Fruit fly (Drosophila melanogaster) whole organism, prepupa: ENCODE measurements around the gene CG34268.

Source experiments
- Blimp-1 ChIP-seq: fragments of 200-800 bp; sonication (Bioruptor generic); optimal IDR thresholded peaks from 3 replicates; lab custom pipeline; 2017; ENCODE audit warnings: missing biosample characterization, missing genetic modification characterization, mild to moderate bottlenecking, moderate library complexity, missing genetic modification reagents
- CG11294 ChIP-seq: fragments of 200-800 bp; sonication (Bioruptor generic); IDR thresholded peaks from 2 replicates; pipeline ENCODE4 v1.3.6; 2022; ENCODE audit warnings: missing biosample characterization, missing genetic modification characterization
- CG11902 ChIP-seq: fragments of 200-800 bp; sonication (Bioruptor generic); optimal IDR thresholded peaks from 3 replicates; lab custom pipeline; 2016; ENCODE audit warnings: missing biosample characterization, missing genetic modification characterization
- CG15336 ChIP-seq: fragments of 200-800 bp; sonication (Bioruptor generic); IDR thresholded peaks from 2 replicates; pipeline ENCODE4 v1.3.6; 2022; ENCODE audit warnings: missing biosample characterization, missing genetic modification characterization
- CG1621 ChIP-seq: fragments of 200-800 bp; sonication (Bioruptor generic); optimal IDR thresholded peaks from 3 replicates; lab custom pipeline; 2018; ENCODE audit warnings: missing biosample characterization, mild to moderate bottlenecking, missing genetic modification characterization
- CG16779 ChIP-seq: fragments of 200-800 bp; sonication (Bioruptor generic); optimal IDR thresholded peaks from 3 replicates; lab custom pipeline; 2017; ENCODE audit warnings: missing biosample characterization, mild to moderate bottlenecking, missing genetic modification characterization
- CG3032 ChIP-seq: fragments of 200-800 bp; optimal IDR thresholded peaks from 2 replicates; lab custom pipeline; 2019; ENCODE audit warnings: missing biosample characterization, mild to moderate bottlenecking, missing genetic modification characterization, moderate library complexity
- CG31627 ChIP-seq: fragments of 200-800 bp; sonication (Bioruptor generic); optimal IDR thresholded peaks from 3 replicates; lab custom pipeline; 2016; ENCODE audit warnings: missing biosample characterization, missing genetic modification characterization
- CG34406 ChIP-seq: fragments of 200-800 bp; sonication (Bioruptor generic); optimal IDR thresholded peaks from 3 replicates; lab custom pipeline; 2016; ENCODE audit warnings: missing biosample characterization, missing genetic modification characterization
- CG4318 ChIP-seq: fragments of 200-800 bp; sonication (Bioruptor generic); optimal IDR thresholded peaks from 3 replicates; lab custom pipeline; 2017; ENCODE audit warnings: missing biosample characterization, mild to moderate bottlenecking, missing genetic modification characterization
- CG6163 ChIP-seq: fragments of 200-800 bp; sonication (Bioruptor generic); IDR thresholded peaks from 3 replicates; pipeline ENCODE4 v1.3.6; 2022; ENCODE audit warnings: missing biosample characterization, missing genetic modification characterization
- CG6792 ChIP-seq: fragments of 200-800 bp; sonication (Bioruptor generic); optimal IDR thresholded peaks from 3 replicates; lab custom pipeline; 2016; ENCODE audit warnings: missing biosample characterization, missing genetic modification characterization
- CG6808 ChIP-seq: fragments of 200-800 bp; sonication (Bioruptor generic); optimal IDR thresholded peaks from 3 replicates; lab custom pipeline; 2017; ENCODE audit warnings: missing biosample characterization, missing genetic modification characterization, mild to moderate bottlenecking, moderate library complexity, missing genetic modification reagents
- CG6854 ChIP-seq: fragments of 200-800 bp; sonication (Bioruptor generic); optimal IDR thresholded peaks from 2 replicates; lab custom pipeline; 2017; ENCODE audit warnings: missing biosample characterization, mild to moderate bottlenecking, missing genetic modification characterization
- CG7368 ChIP-seq: fragments of 200-800 bp; sonication (Bioruptor generic); optimal IDR thresholded peaks from 3 replicates; lab custom pipeline; 2016; ENCODE audit warnings: missing biosample characterization, missing genetic modification characterization
- CG8119 ChIP-seq: fragments of 200-800 bp; sonication (Bioruptor generic); IDR thresholded peaks from 3 replicates; pipeline ENCODE4 v1.3.6; 2022; ENCODE audit warnings: missing biosample characterization, missing genetic modification characterization
- CG8319 ChIP-seq: fragments of 200-800 bp; sonication (Bioruptor generic); optimal IDR thresholded peaks from 3 replicates; lab custom pipeline; 2016; ENCODE audit warnings: missing biosample characterization, missing genetic modification characterization
- CG8632 ChIP-seq: fragments of 200-800 bp; sonication (Bioruptor generic); optimal IDR thresholded peaks from 3 replicates; lab custom pipeline; 2016; ENCODE audit warnings: missing biosample characterization, missing genetic modification characterization
- Eip75B ChIP-seq: fragments of 200-800 bp; sonication (Bioruptor generic); optimal IDR thresholded peaks from 3 replicates; lab custom pipeline; 2016; ENCODE audit warnings: missing biosample characterization, missing genetic modification characterization
- Eip78C ChIP-seq: fragments of 200-800 bp; sonication (Bioruptor generic); peaks from one replicate; lab custom pipeline; 2016; ENCODE audit warnings: missing biosample characterization, missing genetic modification characterization
- Eip93F ChIP-seq: fragments of 200-800 bp; sonication (Bioruptor generic); optimal IDR thresholded peaks from 2 replicates; lab custom pipeline; 2016; ENCODE audit warnings: missing biosample characterization, mild to moderate bottlenecking, missing genetic modification characterization
- Ets21C ChIP-seq: fragments of 200-800 bp; sonication (Bioruptor generic); optimal IDR thresholded peaks from 3 replicates; lab custom pipeline; 2016; ENCODE audit warnings: missing biosample characterization, missing genetic modification characterization
- Hr38 ChIP-seq: sonication (Bioruptor generic); optimal IDR thresholded peaks from 2 replicates; lab custom pipeline; 2016; ENCODE audit warnings: missing biosample characterization, missing genetic modification characterization
- Hr39 ChIP-seq: fragments of 200-800 bp; sonication (Bioruptor generic); optimal IDR thresholded peaks from 2 replicates; lab custom pipeline; 2016; ENCODE audit warnings: missing biosample characterization, missing genetic modification characterization
- Met ChIP-seq: fragments of 200-800 bp; sonication (Bioruptor generic); optimal IDR thresholded peaks from 3 replicates; lab custom pipeline; 2016; ENCODE audit warnings: missing biosample characterization, missing genetic modification characterization
- OdsH ChIP-seq: fragments of 200-800 bp; sonication (Bioruptor generic); optimal IDR thresholded peaks from 3 replicates; lab custom pipeline; 2016; ENCODE audit warnings: missing biosample characterization, missing genetic modification characterization
- Smox ChIP-seq: fragments of 200-800 bp; sonication (Bioruptor generic); optimal IDR thresholded peaks from 3 replicates; lab custom pipeline; 2016; ENCODE audit warnings: missing biosample characterization, missing genetic modification characterization
- Sox102F ChIP-seq: fragments of 200-800 bp; sonication (Bioruptor generic); optimal IDR thresholded peaks from 2 replicates; lab custom pipeline; 2016; ENCODE audit warnings: missing biosample characterization, mild to moderate bottlenecking, missing genetic modification characterization
- Sox14 ChIP-seq: fragments of 200-800 bp; sonication (Bioruptor generic); optimal IDR thresholded peaks from 3 replicates; lab custom pipeline; 2016; ENCODE audit warnings: missing biosample characterization, missing genetic modification characterization
- achi ChIP-seq: fragments of 200-800 bp; sonication (Bioruptor generic); optimal IDR thresholded peaks from 3 replicates; lab custom pipeline; 2016; ENCODE audit warnings: missing biosample characterization, missing genetic modification characterization
- cyc ChIP-seq: fragments of 200-800 bp; sonication (Bioruptor generic); optimal IDR thresholded peaks from 3 replicates; lab custom pipeline; 2016; ENCODE audit warnings: missing biosample characterization, missing genetic modification characterization
- dac ChIP-seq: fragments of 200-800 bp; sonication (Bioruptor generic); optimal IDR thresholded peaks from 2 replicates; lab custom pipeline; 2017; ENCODE audit warnings: missing biosample characterization, mild to moderate bottlenecking, missing genetic modification characterization
- dsx ChIP-seq: fragments of 200-800 bp; optimal IDR thresholded peaks from 3 replicates; lab custom pipeline; 2019; ENCODE audit warnings: missing biosample characterization, mild to moderate bottlenecking, missing genetic modification characterization, moderate library complexity; ENCODE audit not compliant: poor library complexity, severe bottlenecking
- eg ChIP-seq: fragments of 200-800 bp; sonication (Bioruptor generic); IDR thresholded peaks from 3 replicates; pipeline ENCODE4 v1.3.6; 2022; ENCODE audit warnings: missing biosample characterization, missing genetic modification characterization
- esn ChIP-seq: fragments of 200-800 bp; sonication (Bioruptor generic); optimal IDR thresholded peaks from 2 replicates; lab custom pipeline; 2016; ENCODE audit warnings: missing biosample characterization, mild to moderate bottlenecking, missing genetic modification characterization, moderate library complexity
- fd85E ChIP-seq: fragments of 200-800 bp; sonication (Bioruptor generic); optimal IDR thresholded peaks from 3 replicates; lab custom pipeline; 2016; ENCODE audit warnings: missing biosample characterization, missing genetic modification characterization
- fkh ChIP-seq: fragments of 200-800 bp; sonication (Bioruptor generic); optimal IDR thresholded peaks from 3 replicates; lab custom pipeline; 2017; ENCODE audit warnings: missing biosample characterization, mild to moderate bottlenecking, missing genetic modification characterization, moderate library complexity
- lz ChIP-seq: fragments of 200-800 bp; sonication (Bioruptor generic); optimal IDR thresholded peaks from 3 replicates; lab custom pipeline; 2016; ENCODE audit warnings: missing biosample characterization, missing genetic modification characterization
- net ChIP-seq: fragments of 200-800 bp; sonication (Bioruptor generic); optimal IDR thresholded peaks from 3 replicates; lab custom pipeline; 2016; ENCODE audit warnings: missing biosample characterization, missing genetic modification characterization
- pdm3 ChIP-seq: fragments of 200-800 bp; sonication (Bioruptor generic); optimal IDR thresholded peaks from 3 replicates; lab custom pipeline; 2016; ENCODE audit warnings: missing biosample characterization, missing genetic modification characterization
- salr ChIP-seq, 2 experiments: fragments of 200-800 bp; sonication (Bioruptor generic); optimal IDR thresholded peaks; 3 replicates each; lab custom pipeline; 2016 to 2018; ENCODE audit warnings: missing biosample characterization in 2 of 2, missing genetic modification characterization in 2 of 2, mild to moderate bottlenecking in 1 of 2
- ss ChIP-seq, 2 experiments: fragments of 200-800 bp; sonication (Bioruptor generic); optimal IDR thresholded peaks; 2 replicates in 1 of 2; 3 replicates in 1 of 2; lab custom pipeline; 2017 to 2018; ENCODE audit warnings: mild to moderate bottlenecking in 2 of 2, missing biosample characterization in 2 of 2, missing genetic modification characterization in 2 of 2, moderate library complexity in 1 of 2
- svp ChIP-seq: fragments of 200-800 bp; sonication (Bioruptor generic); peaks from one replicate; lab custom pipeline; 2016; ENCODE audit warnings: missing biosample characterization, missing genetic modification characterization
- topi ChIP-seq: fragments of 200-800 bp; sonication (Bioruptor generic); optimal IDR thresholded peaks from 3 replicates; lab custom pipeline; 2016; ENCODE audit warnings: missing biosample characterization, missing genetic modification characterization
- vri ChIP-seq: fragments of 200-800 bp; sonication (Bioruptor generic); optimal IDR thresholded peaks from 3 replicates; lab custom pipeline; 2016; ENCODE audit warnings: missing biosample characterization, mild to moderate bottlenecking, missing genetic modification characterization

The CG34268 gene

dm6 chr3L:507576-508322, 7.0 kb downstream of the CG34268 start (continued):
- no peak for TF ChIP-seq CG8632 (GFP tag; lab: Kevin White, UChicago)

- TF ChIP-seq dsx (GFP tag; lab: Kevin White, UChicago) (peak; percentile 8), dac (GFP tag; lab: Kevin White, UChicago) (no peak), Eip78C (GFP tag; lab: Kevin White, UChicago) (peak; percentile 57), fkh (GFP tag; lab: Kevin White, UChicago) (peak; percentile 65), Sox102F (GFP tag; lab: Kevin White, UChicago) (peak; percentile 21), Blimp-1 (GFP tag; lab: Kevin White, UChicago) (peak; percentile 82), svp (GFP tag; lab: Kevin White, UChicago) (peak; percentile 49), fd85E (no peak), net (GFP tag; lab: Kevin White, UChicago) (no peak), vri (GFP tag; lab: Kevin White, UChicago) (peak; percentile 57), CG16779 (tag; lab: Kevin White, UChicago) (no peak), CG6163 (GFP tag; lab: Robert Waterston, UW) (peak; percentile 48; the same call in 1 of the 3 replicates), Sox14 (no peak), CG8319 (GFP tag; lab: Kevin White, UChicago) (peak; percentile 18), Smox (GFP tag; lab: Kevin White, UChicago) (no peak), OdsH (GFP tag; lab: Kevin White, UChicago) (no peak), CG11902 (GFP tag; lab: Kevin White, UChicago) (no peak), ss (GFP tag; optimal IDR thresholded peaks at IDR 0.05; lab: Kevin White, UChicago) (no peak)
These were observed 10.1 kb downstream of the CG34268 start for dm6 chr3L:510823-511227.

- TF ChIP-seq CG6163 (GFP tag; lab: Robert Waterston, UW) = no peak
- TF ChIP-seq lz (GFP tag; lab: Kevin White, UChicago) = peak; percentile 20
- no peak for TF ChIP-seq CG11294 (GFP tag; lab: Robert Waterston, UW)
- TF ChIP-seq svp (GFP tag; lab: Kevin White, UChicago) = peak; percentile 82
- peak; percentile 17 for TF ChIP-seq CG31627 (GFP tag; lab: Kevin White, UChicago)
- TF ChIP-seq CG6792 = no peak
- no peak for TF ChIP-seq CG8119 (GFP tag; lab: Robert Waterston, UW)
- peak; percentile 45 for TF ChIP-seq Sox102F (GFP tag; lab: Kevin White, UChicago)
- TF ChIP-seq CG8319 (GFP tag; lab: Kevin White, UChicago) = no peak
- TF ChIP-seq Eip78C (GFP tag; lab: Kevin White, UChicago) = peak; percentile 45
- TF ChIP-seq CG1621 (tag; lab: Kevin White, UChicago) = no peak
- no peak for TF ChIP-seq CG6808 (GFP tag; lab: Kevin White, UChicago)
- TF ChIP-seq Smox (GFP tag; lab: Kevin White, UChicago) = peak; percentile 53
- TF ChIP-seq CG6854 (GFP tag; lab: Kevin White, UChicago) = no peak
- peak; percentile 81 for TF ChIP-seq Eip93F (GFP tag; lab: Kevin White, UChicago)
- TF ChIP-seq dsx (GFP tag; lab: Kevin White, UChicago) = no peak
- peak; percentile 55; the same call in 1 of the 3 replicates for TF ChIP-seq eg (GFP tag; lab: Robert Waterston, UW)
- no peak for TF ChIP-seq achi
- no peak for TF ChIP-seq dac (GFP tag; lab: Kevin White, UChicago)
- no peak for TF ChIP-seq CG34406 (GFP tag; lab: Kevin White, UChicago)
- TF ChIP-seq Hr38 (GFP tag; lab: Kevin White, UChicago) = no peak
- peak; percentile 64 for TF ChIP-seq Met (GFP tag; lab: Kevin White, UChicago)
- no peak for TF ChIP-seq fd85E
- TF ChIP-seq CG4318 (GFP tag; lab: Kevin White, UChicago) = no peak
- TF ChIP-seq topi = peak; percentile 44
- peak; percentile 34 for TF ChIP-seq cyc (GFP tag; lab: Kevin White, UChicago)
- no peak for TF ChIP-seq Blimp-1 (GFP tag; lab: Kevin White, UChicago)
- no peak for TF ChIP-seq Ets21C (GFP tag; lab: Kevin White, UChicago)
- peak; percentile 63 for TF ChIP-seq esn
- TF ChIP-seq CG3032 = no peak
- no peak for TF ChIP-seq CG7368 (GFP tag; lab: Kevin White, UChicago)
- TF ChIP-seq pdm3 (GFP tag; lab: Kevin White, UChicago) = peak; percentile 21
- TF ChIP-seq salr (GFP tag; optimal IDR thresholded peaks at IDR 0.05; lab: Kevin White, UChicago) = no peak
- no peak for TF ChIP-seq Eip75B
- no peak for TF ChIP-seq fkh (GFP tag; lab: Kevin White, UChicago)
- peak; percentile 30; the same call in 1 of the 2 replicates for TF ChIP-seq CG15336
- TF ChIP-seq Hr39 = peak; percentile 22
- TF ChIP-seq vri (GFP tag; lab: Kevin White, UChicago) = peak; percentile 68
These were observed 11.0 kb downstream of the CG34268 start for dm6 chr3L:511755-512209.
